Fruit fly (Drosophila melanogaster): ENCODE data around the gene CG1571.

Gene CG1571

dm6 chrX:8059629-8060028 is 16.0 kb upstream of the CG1571 start:
- TF ChIP-seq lola (GFP tag; optimal IDR thresholded peaks at IDR 0.05) (no peak), Vsx2 (GFP tag; optimal IDR thresholded peaks at IDR 0.05; ENCODE audit: partially characterized antibody) (no peak), jim (GFP tag; optimal IDR thresholded peaks at IDR 0.05) (no peak), Jra (GFP tag; optimal IDR thresholded peaks at IDR 0.05) (no peak), dl (GFP tag; optimal IDR thresholded peaks at IDR 0.05; ENCODE audit: insufficient read depth in 1 of 2, partially characterized antibody in 2 of 2) (no peak), CrebA (GFP tag; optimal IDR thresholded peaks at IDR 0.05; ENCODE audit: borderline replicate concordance) (no peak), pan (optimal IDR thresholded peaks at IDR 0.05) (no peak), Myc (optimal IDR thresholded peaks at IDR 0.05) (no peak), CG9705 (GFP tag; optimal IDR thresholded peaks at IDR 0.05) (no peak), dsf (GFP tag; optimal IDR thresholded peaks at IDR 0.05; ENCODE audit: borderline replicate concordance) (no peak), Hnf4 (GFP tag; optimal IDR thresholded peaks at IDR 0.05) (no peak), N (GFP tag; optimal IDR thresholded peaks at IDR 0.05) (no peak), OdsH (GFP tag; optimal IDR thresholded peaks at IDR 0.05) (no peak)

DNA sequence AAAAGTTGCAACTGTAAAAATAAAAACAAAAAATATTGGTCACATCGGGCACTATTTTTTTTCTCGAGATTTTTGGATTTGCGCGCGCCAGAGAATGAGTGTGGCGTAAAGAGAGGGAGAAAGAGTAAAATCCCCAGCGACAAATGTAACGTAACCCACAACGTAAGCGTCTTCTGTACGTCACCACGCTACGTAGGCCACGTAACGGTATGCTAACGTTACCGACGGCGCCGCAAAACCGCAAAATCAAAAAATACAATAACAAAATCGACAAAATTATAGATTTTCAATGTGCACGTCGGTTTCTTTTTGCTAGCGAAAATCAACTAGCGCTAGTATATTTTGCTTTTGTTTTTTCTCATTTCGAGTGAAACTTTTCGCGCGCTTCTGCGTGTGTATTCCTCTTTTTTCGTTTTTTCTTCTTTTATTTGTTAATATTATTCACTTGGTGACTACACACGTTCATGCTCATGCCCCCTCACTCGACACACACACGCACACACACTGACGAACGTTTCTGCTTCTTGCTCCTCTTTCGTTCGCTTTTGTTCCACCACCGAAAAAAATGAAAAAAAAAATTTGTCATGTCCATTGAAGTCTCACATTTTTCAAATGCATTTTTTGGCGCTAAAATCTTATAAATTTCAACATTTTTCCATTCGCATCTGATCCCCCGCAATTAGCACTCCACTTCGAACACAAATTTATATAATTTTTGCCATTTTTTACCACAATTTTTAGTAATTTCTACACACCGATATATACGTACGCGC is 15.3 kb upstream of the CG1571 start:
- TF ChIP-seq Abd-B (GFP tag; optimal IDR thresholded peaks at IDR 0.05), result no peak
- TF ChIP-seq pan (optimal IDR thresholded peaks at IDR 0.05), result no peak
- TF ChIP-seq OdsH (GFP tag; optimal IDR thresholded peaks at IDR 0.05), result no peak
- TF ChIP-seq Myc (optimal IDR thresholded peaks at IDR 0.05), result no peak
- no peak for TF ChIP-seq CG9705 (GFP tag; optimal IDR thresholded peaks at IDR 0.05)
- peak; percentile 92 for TF ChIP-seq fru (GFP tag; optimal IDR thresholded peaks at IDR 0.05)
- TF ChIP-seq Mio (GFP tag; optimal IDR thresholded peaks at IDR 0.05), result no peak
- TF ChIP-seq sage (GFP tag; optimal IDR thresholded peaks at IDR 0.05), result no peak
- TF ChIP-seq CrebA (GFP tag; optimal IDR thresholded peaks at IDR 0.05; ENCODE audit: borderline replicate concordance), result no peak
- no peak for TF ChIP-seq h (GFP tag; optimal IDR thresholded peaks at IDR 0.05)
- TF ChIP-seq br (GFP tag; optimal IDR thresholded peaks at IDR 0.05), result no peak
- TF ChIP-seq usp (GFP tag; optimal IDR thresholded peaks at IDR 0.05), result no peak
- no peak for TF ChIP-seq brk (GFP tag; optimal IDR thresholded peaks at IDR 0.05)
- TF ChIP-seq jim (GFP tag; optimal IDR thresholded peaks at IDR 0.05), result peak; percentile 83
- no peak for TF ChIP-seq Rel (GFP tag; optimal IDR thresholded peaks at IDR 0.05)
- peak; percentile 11 for TF ChIP-seq Rel (tag; optimal IDR thresholded peaks at IDR 0.05)
- no peak for TF ChIP-seq N (GFP tag; optimal IDR thresholded peaks at IDR 0.05)
- TF ChIP-seq woc (GFP tag; optimal IDR thresholded peaks at IDR 0.05), result no peak
- no peak for TF ChIP-seq dmrt93B (GFP tag; optimal IDR thresholded peaks at IDR 0.05)
- no peak for TF ChIP-seq Dif (GFP tag; optimal IDR thresholded peaks at IDR 0.05; ENCODE audit: partially characterized antibody)
- TF ChIP-seq CG32264 (GFP tag; optimal IDR thresholded peaks at IDR 0.05), result no peak
- no peak for TF ChIP-seq Dfd (GFP tag; optimal IDR thresholded peaks at IDR 0.05)
- TF ChIP-seq Hr83 (GFP tag; optimal IDR thresholded peaks at IDR 0.05; ENCODE audit: poor library complexity, severe bottlenecking), result no peak
- peak; percentile 72 for TF ChIP-seq psq (GFP tag; optimal IDR thresholded peaks at IDR 0.05)
- TF ChIP-seq ey (GFP tag; optimal IDR thresholded peaks at IDR 0.05), result no peak

dm6 chrX:8060921-8061270 is 14.8 kb upstream of the CG1571 start:
- peak; percentile 29 for TF ChIP-seq Hr83 (GFP tag; optimal IDR thresholded peaks at IDR 0.05; ENCODE audit: poor library complexity, severe bottlenecking)
- peak; percentile 50 for TF ChIP-seq CrebA (GFP tag; optimal IDR thresholded peaks at IDR 0.05; ENCODE audit: borderline replicate concordance)
- peak; percentile 99 for TF ChIP-seq N (GFP tag; optimal IDR thresholded peaks at IDR 0.05)
- TF ChIP-seq CG32264 (GFP tag; optimal IDR thresholded peaks at IDR 0.05), result no peak
- peak; percentile 33 for TF ChIP-seq fru (GFP tag; optimal IDR thresholded peaks at IDR 0.05)
- no peak for TF ChIP-seq rgr (GFP tag; optimal IDR thresholded peaks at IDR 0.05)
- TF ChIP-seq Myc (optimal IDR thresholded peaks at IDR 0.05), result no peak
- no peak for TF ChIP-seq lola (GFP tag; optimal IDR thresholded peaks at IDR 0.05)
- no peak for TF ChIP-seq Rel (GFP tag; optimal IDR thresholded peaks at IDR 0.05)
- TF ChIP-seq Rel (tag; optimal IDR thresholded peaks at IDR 0.05), result no peak
- peak; percentile 23 for TF ChIP-seq sage (GFP tag; optimal IDR thresholded peaks at IDR 0.05)
- no peak for TF ChIP-seq Jra (GFP tag; optimal IDR thresholded peaks at IDR 0.05)
- TF ChIP-seq Hnf4 (GFP tag; optimal IDR thresholded peaks at IDR 0.05), result no peak
- TF ChIP-seq OdsH (GFP tag; optimal IDR thresholded peaks at IDR 0.05), result no peak
- peak; percentile 84 for TF ChIP-seq Vsx2 (GFP tag; optimal IDR thresholded peaks at IDR 0.05; ENCODE audit: partially characterized antibody)
- TF ChIP-seq brk (GFP tag; optimal IDR thresholded peaks at IDR 0.05), result no peak
- TF ChIP-seq br (GFP tag; optimal IDR thresholded peaks at IDR 0.05), result no peak
- peak; percentile 91 for TF ChIP-seq h (GFP tag; optimal IDR thresholded peaks at IDR 0.05)
- TF ChIP-seq HLH106 (tag; optimal IDR thresholded peaks at IDR 0.05), result no peak
- TF ChIP-seq Abd-B (GFP tag; optimal IDR thresholded peaks at IDR 0.05), result peak; percentile 50
- TF ChIP-seq tai (GFP tag; optimal IDR thresholded peaks at IDR 0.05), result no peak
- peak; percentile 65 for TF ChIP-seq Hr78 (GFP tag; optimal IDR thresholded peaks at IDR 0.05)
- no peak for TF ChIP-seq GATAd (GFP tag; optimal IDR thresholded peaks at IDR 0.05)
- peak; percentile 91 to 92 for TF ChIP-seq dl (GFP tag; optimal IDR thresholded peaks at IDR 0.05; ENCODE audit: insufficient read depth in 1 of 2, partially characterized antibody in 2 of 2)
- TF ChIP-seq psq (GFP tag; optimal IDR thresholded peaks at IDR 0.05), result no peak
- TF ChIP-seq foxo (GFP tag; optimal IDR thresholded peaks at IDR 0.05), result no peak
- TF ChIP-seq Sp1 (GFP tag; optimal IDR thresholded peaks at IDR 0.05), result peak; percentile 34
- peak; percentile 93 for TF ChIP-seq Dif (GFP tag; optimal IDR thresholded peaks at IDR 0.05; ENCODE audit: partially characterized antibody)

Data from whole organism, wandering third instar larva.